Fruit fly (Drosophila melanogaster): ENCODE measurements around the gene CG42728.

DNA sequence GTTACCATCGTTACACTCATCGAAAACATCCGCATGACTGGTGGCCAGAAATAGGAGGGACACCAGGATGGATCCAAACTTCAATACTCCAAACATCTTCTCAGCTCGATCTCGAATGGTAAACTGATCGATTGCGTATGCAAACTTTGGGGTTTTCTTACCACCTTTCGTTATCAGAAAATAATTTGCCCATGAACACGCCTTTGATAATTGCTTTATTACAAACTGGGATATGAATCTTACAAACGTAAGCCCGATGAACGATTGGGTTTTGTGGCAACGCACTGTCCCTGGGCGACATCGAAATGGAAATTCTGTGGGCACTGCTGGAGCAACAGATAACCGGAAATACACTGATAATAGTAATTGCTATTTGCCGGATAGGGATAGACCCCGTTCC lies 1.3 kb downstream of the CG42728 start, which contains the start of gene CG33985:
- TF ChIP-seq tai (GFP tag; optimal IDR thresholded peaks at IDR 0.05): no peak
- no peak for TF ChIP-seq usp (GFP tag; optimal IDR thresholded peaks at IDR 0.05)
- no peak for TF ChIP-seq CrebA (GFP tag; optimal IDR thresholded peaks at IDR 0.05; ENCODE audit: borderline replicate concordance)
- no peak for TF ChIP-seq woc (GFP tag; optimal IDR thresholded peaks at IDR 0.05)
- TF ChIP-seq GATAd (GFP tag; optimal IDR thresholded peaks at IDR 0.05): no peak
- TF ChIP-seq pan (optimal IDR thresholded peaks at IDR 0.05): no peak
- TF ChIP-seq CG32264 (GFP tag; optimal IDR thresholded peaks at IDR 0.05): no peak
- TF ChIP-seq br (GFP tag; optimal IDR thresholded peaks at IDR 0.05): no peak
- no peak for TF ChIP-seq Vsx2 (GFP tag; optimal IDR thresholded peaks at IDR 0.05; ENCODE audit: partially characterized antibody)
- no peak for TF ChIP-seq CG9705 (GFP tag; optimal IDR thresholded peaks at IDR 0.05)
- no peak for TF ChIP-seq Dif (GFP tag; optimal IDR thresholded peaks at IDR 0.05; ENCODE audit: partially characterized antibody)
- no peak for TF ChIP-seq psq (GFP tag; optimal IDR thresholded peaks at IDR 0.05)
- TF ChIP-seq Hr78 (GFP tag; optimal IDR thresholded peaks at IDR 0.05): no peak

Measured in whole organism, wandering third instar larva.